Fruit fly (Drosophila melanogaster) whole organism, wandering third instar larva: Measurements from ENCODE around the gene eIF3i.
A peak's percentile ranks its signal among the peaks of the same experiment; 100 is the strongest.

Source experiments
- Abd-B ChIP-seq: fragments of >200 bp; optimal IDR thresholded peaks from 2 replicates; lab custom pipeline; 2017; ENCODE audit warnings: missing biosample characterization, missing genetic modification characterization
- CG32264 ChIP-seq: fragments of 200-800 bp; sonication (Bioruptor generic); optimal IDR thresholded peaks from 2 replicates; lab custom pipeline; 2016; ENCODE audit warnings: missing biosample characterization, missing genetic modification characterization
- CG9705 ChIP-seq: fragments of 200-800 bp; sonication (Bioruptor generic); optimal IDR thresholded peaks from 2 replicates; lab custom pipeline; 2018; ENCODE audit warnings: missing biosample characterization, mild to moderate bottlenecking, missing genetic modification characterization
- CrebA ChIP-seq: fragments of 200-800 bp; sonication (Bioruptor generic); optimal IDR thresholded peaks from 2 replicates; lab custom pipeline; 2016; ENCODE audit warnings: missing biosample characterization, mild to moderate bottlenecking, missing genetic modification characterization, borderline replicate concordance
- Dfd ChIP-seq: fragments of >200 bp; optimal IDR thresholded peaks from 2 replicates; lab custom pipeline; 2017; ENCODE audit warnings: missing biosample characterization, missing genetic modification characterization
- Dif ChIP-seq: fragments of 200-275, 200-300 bp; sonication (Bioruptor generic); optimal IDR thresholded peaks from 2 replicates; lab custom pipeline; 2018; ENCODE audit warnings: missing biosample characterization, missing genetic modification characterization; ENCODE audit not compliant: partially characterized antibody
- GATAd ChIP-seq: sonication (Bioruptor generic); optimal IDR thresholded peaks from 2 replicates; lab custom pipeline; 2016; ENCODE audit warnings: missing biosample characterization, missing genetic modification characterization
- HLH106 ChIP-seq: fragments of 200-800 bp; optimal IDR thresholded peaks from 3 replicates; lab custom pipeline; 2019; ENCODE audit warnings: missing biosample characterization, mild to moderate bottlenecking, missing genetic modification characterization, moderate library complexity
- Hnf4 ChIP-seq: fragments of 200-800 bp; sonication (Bioruptor generic); optimal IDR thresholded peaks from 2 replicates; lab custom pipeline; 2016; ENCODE audit warnings: missing biosample characterization, mild to moderate bottlenecking, missing genetic modification characterization
- Hr78 ChIP-seq: fragments of >200 bp; optimal IDR thresholded peaks from 2 replicates; lab custom pipeline; 2017; ENCODE audit warnings: missing biosample characterization, missing genetic modification characterization
- Hr83 ChIP-seq: fragments of 200-300 bp; sonication (Bioruptor generic); optimal IDR thresholded peaks from 2 replicates; lab custom pipeline; 2016; ENCODE audit warnings: missing biosample characterization, mild to moderate bottlenecking, missing genetic modification characterization, moderate library complexity; ENCODE audit not compliant: poor library complexity, severe bottlenecking
- Jra ChIP-seq: sonication (Bioruptor generic); optimal IDR thresholded peaks from 2 replicates; lab custom pipeline; 2016; ENCODE audit warnings: missing biosample characterization, missing genetic modification characterization
- Mio ChIP-seq: sonication (Bioruptor generic); optimal IDR thresholded peaks from 2 replicates; lab custom pipeline; 2016; ENCODE audit warnings: missing biosample characterization, missing genetic modification characterization
- Myc ChIP-seq: fragments of >200 bp; optimal IDR thresholded peaks from 2 replicates; lab custom pipeline; 2017
- N ChIP-seq: fragments of >200 bp; optimal IDR thresholded peaks from 2 replicates; lab custom pipeline; 2018; ENCODE audit warnings: missing biosample characterization, missing external identifiers, missing genetic modification characterization
- OdsH ChIP-seq: fragments of 200-800 bp; sonication (Bioruptor generic); optimal IDR thresholded peaks from 2 replicates; lab custom pipeline; 2016; ENCODE audit warnings: missing biosample characterization, mild to moderate bottlenecking, missing genetic modification characterization
- Rel ChIP-seq, 2 experiments: fragments of 200-800 bp; sonication (Bioruptor generic) in 1 of 2; optimal IDR thresholded peaks; 2 replicates in 1 of 2; 3 replicates in 1 of 2; lab custom pipeline; 2016 to 2019; ENCODE audit warnings: mild to moderate bottlenecking in 2 of 2, missing biosample characterization in 2 of 2, missing genetic modification characterization in 2 of 2, moderate library complexity in 1 of 2
- Sp1 ChIP-seq: fragments of 200-800 bp; sonication (Bioruptor generic); optimal IDR thresholded peaks from 3 replicates; lab custom pipeline; 2019; ENCODE audit warnings: missing biosample characterization, mild to moderate bottlenecking, missing genetic modification characterization, moderate library complexity
- Vsx2 ChIP-seq: fragments of 200-300, 225-300 bp; sonication (Bioruptor generic); optimal IDR thresholded peaks from 2 replicates; lab custom pipeline; 2018; ENCODE audit warnings: missing biosample characterization, missing genetic modification characterization; ENCODE audit not compliant: partially characterized antibody
- br ChIP-seq: fragments of 200-800 bp; sonication (Bioruptor generic); optimal IDR thresholded peaks from 2 replicates; lab custom pipeline; 2016; ENCODE audit warnings: missing biosample characterization, missing genetic modification characterization
- brk ChIP-seq: fragments of 200-800 bp; sonication (Bioruptor generic); optimal IDR thresholded peaks from 2 replicates; lab custom pipeline; 2016; ENCODE audit warnings: missing biosample characterization, mild to moderate bottlenecking, missing genetic modification characterization
- dl ChIP-seq, 2 experiments: fragments of 175-275, 200-275 bp in 1 of 2; fragments of 200-275 bp in 1 of 2; sonication (Bioruptor generic); optimal IDR thresholded peaks; lab custom pipeline; 2018; ENCODE audit warnings: mild to moderate bottlenecking in 2 of 2, missing biosample characterization in 2 of 2, missing genetic modification characterization in 2 of 2, moderate library complexity in 2 of 2; ENCODE audit not compliant: partially characterized antibody in 2 of 2, insufficient read depth in 1 of 2
- dmrt93B ChIP-seq: fragments of 200-800 bp; sonication (Bioruptor generic); optimal IDR thresholded peaks from 2 replicates; lab custom pipeline; 2018; ENCODE audit warnings: missing biosample characterization, mild to moderate bottlenecking, missing genetic modification characterization
- dsf ChIP-seq: sonication (Bioruptor generic); optimal IDR thresholded peaks from 2 replicates; lab custom pipeline; 2016; ENCODE audit warnings: missing biosample characterization, missing genetic modification characterization, borderline replicate concordance
- ey ChIP-seq: fragments of 200-800 bp; sonication (Bioruptor generic); optimal IDR thresholded peaks from 2 replicates; lab custom pipeline; 2016; ENCODE audit warnings: missing biosample characterization, missing genetic modification characterization
- foxo ChIP-seq, 2 experiments: fragments of 200-800 bp; sonication (Bioruptor generic); optimal IDR thresholded peaks; 2 replicates in 1 of 2; 3 replicates in 1 of 2; lab custom pipeline; 2016 to 2017; ENCODE audit warnings: missing biosample characterization in 2 of 2, missing genetic modification characterization in 2 of 2
- fru ChIP-seq: fragments of 200-800 bp; sonication (Bioruptor generic); optimal IDR thresholded peaks from 3 replicates; lab custom pipeline; 2016; ENCODE audit warnings: missing biosample characterization, mild to moderate bottlenecking, missing genetic modification characterization
- h ChIP-seq: fragments of 200-800 bp; sonication (Bioruptor generic); optimal IDR thresholded peaks from 3 replicates; lab custom pipeline; 2016; ENCODE audit warnings: missing biosample characterization, mild to moderate bottlenecking, missing genetic modification characterization
- jim ChIP-seq: fragments of 175-275, 200-325 bp; sonication (Bioruptor generic); optimal IDR thresholded peaks from 2 replicates; lab custom pipeline; 2016; ENCODE audit warnings: missing biosample characterization, mild to moderate bottlenecking, missing genetic modification characterization
- lola ChIP-seq: fragments of >200 bp; optimal IDR thresholded peaks from 2 replicates; lab custom pipeline; 2017; ENCODE audit warnings: missing biosample characterization, missing genetic modification characterization
- pan ChIP-seq: fragments of >200 bp; optimal IDR thresholded peaks from 2 replicates; lab custom pipeline; 2017
- psq ChIP-seq: fragments of 200-800 bp; sonication (Bioruptor generic); optimal IDR thresholded peaks from 3 replicates; lab custom pipeline; 2017; ENCODE audit warnings: missing biosample characterization, mild to moderate bottlenecking, missing genetic modification characterization, moderate library complexity
- rgr ChIP-seq: fragments of 200-800 bp; sonication (Bioruptor generic); optimal IDR thresholded peaks from 3 replicates; lab custom pipeline; 2016; ENCODE audit warnings: missing biosample characterization, mild to moderate bottlenecking, missing genetic modification characterization
- sage ChIP-seq: fragments of 200-800 bp; sonication (Bioruptor generic); optimal IDR thresholded peaks from 2 replicates; lab custom pipeline; 2016; ENCODE audit warnings: missing biosample characterization, mild to moderate bottlenecking, missing genetic modification characterization
- sv ChIP-seq: fragments of 200-800 bp; sonication (Bioruptor generic); optimal IDR thresholded peaks from 3 replicates; lab custom pipeline; 2016; ENCODE audit warnings: missing biosample characterization, missing genetic modification characterization
- tai ChIP-seq: sonication (Bioruptor generic); optimal IDR thresholded peaks from 2 replicates; lab custom pipeline; 2016; ENCODE audit warnings: missing biosample characterization, missing genetic modification characterization
- usp ChIP-seq: fragments of >200 bp; optimal IDR thresholded peaks from 2 replicates; lab custom pipeline; 2017; ENCODE audit warnings: missing biosample characterization, missing genetic modification characterization
- woc ChIP-seq: sonication (Bioruptor generic); optimal IDR thresholded peaks from 2 replicates; lab custom pipeline; 2016; ENCODE audit warnings: missing biosample characterization, mild to moderate bottlenecking, missing genetic modification characterization

Gene eIF3i

dm6 chr2L:5009306-5010030, 41.9 kb upstream of the eIF3i start, which contains the start of gene Rtnl1:
Rtnl1 (minus strand) TSS chr2L:5009720.
- TF ChIP-seq psq (GFP tag; lab: Kevin White, UChicago) (no peak), Dif (GFP tag; lab: Kevin White, UChicago) (peak; percentile 57), Jra (peak; percentile 65), ey (GFP tag; lab: Kevin White, UChicago) (no peak), usp (GFP tag; lab: Kevin White, UChicago) (no peak), CG32264 (GFP tag; lab: Kevin White, UChicago) (no peak), dsf (no peak), fru (GFP tag; lab: Kevin White, UChicago) (peak; percentile 23), Hnf4 (GFP tag; lab: Kevin White, UChicago) (no peak), tai (GFP tag; lab: Kevin White, UChicago) (no peak), OdsH (GFP tag; lab: Kevin White, UChicago) (no peak), Rel (GFP tag; optimal IDR thresholded peaks at IDR 0.05; lab: Kevin White, UChicago) (no peak), Rel (tag; optimal IDR thresholded peaks at IDR 0.05; lab: Kevin White, UChicago) (peak; percentile 57), pan (lab: Kevin White, UChicago) (no peak), brk (GFP tag; lab: Kevin White, UChicago) (no peak), CG9705 (GFP tag; lab: Kevin White, UChicago) (peak; percentile 12), Sp1 (GFP tag; lab: Kevin White, UChicago) (peak; percentile 54), Abd-B (no peak), jim (GFP tag; lab: Kevin White, UChicago) (no peak), N (GFP tag; lab: Kevin White, UChicago) (no peak), Mio (GFP tag; lab: Kevin White, UChicago) (no peak), br (GFP tag; lab: Kevin White, UChicago) (peak; percentile 29), h (GFP tag; lab: Kevin White, UChicago) (peak; percentile 60), Hr78 (GFP tag; lab: Kevin White, UChicago) (no peak), Vsx2 (GFP tag; lab: Kevin White, UChicago) (no peak), sv (GFP tag; lab: Kevin White, UChicago) (no peak), GATAd (GFP tag; lab: Kevin White, UChicago) (no peak), foxo (GFP tag; optimal IDR thresholded peaks at IDR 0.05; lab: Kevin White, UChicago) (peak in 1 of 2 experiments; percentile 27), lola (GFP tag; lab: Kevin White, UChicago) (no peak), woc (GFP tag; lab: Kevin White, UChicago) (no peak), dl (GFP tag; optimal IDR thresholded peaks at IDR 0.05; lab: Kevin White, UChicago; ENCODE audit: insufficient read depth in 1 of 2, partially characterized antibody in 2 of 2) (no peak), sage (no peak), Myc (lab: Kevin White, UChicago) (peak; percentile 92), Hr83 (peak; percentile 78), CrebA (GFP tag; lab: Kevin White, UChicago) (no peak), dmrt93B (GFP tag; lab: Kevin White, UChicago) (no peak), Dfd (GFP tag; lab: Kevin White, UChicago) (no peak), HLH106 (tag; lab: Kevin White, UChicago) (peak; percentile 17), rgr (GFP tag; lab: Kevin White, UChicago) (peak; percentile 69)

DNA sequence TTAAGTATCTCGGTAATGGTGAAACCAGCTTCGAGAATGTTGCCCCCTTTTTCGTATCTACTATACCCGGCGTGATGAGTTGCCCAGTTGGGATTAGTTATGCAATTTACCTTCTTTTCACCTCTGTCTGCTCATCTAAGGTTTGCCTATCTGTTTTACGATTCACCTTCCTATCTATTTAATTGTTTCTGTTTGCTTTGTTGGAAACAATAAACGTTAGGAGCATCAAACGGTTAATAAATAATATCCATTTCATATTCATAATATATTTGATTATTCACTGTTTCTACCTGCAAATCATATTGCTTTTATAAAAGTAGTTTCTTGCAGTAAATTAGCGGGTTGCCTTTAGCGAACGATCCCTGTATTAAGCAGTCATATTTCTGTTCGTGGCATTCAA, 39.7 kb upstream of the eIF3i start:
- no peak for TF ChIP-seq Abd-B
- no peak for TF ChIP-seq fru (GFP tag; lab: Kevin White, UChicago)
- TF ChIP-seq OdsH (GFP tag; lab: Kevin White, UChicago) = peak; percentile 16
- TF ChIP-seq br (GFP tag; lab: Kevin White, UChicago) = peak; percentile 17
- peak; percentile 9 for TF ChIP-seq rgr (GFP tag; lab: Kevin White, UChicago)
- no peak for TF ChIP-seq lola (GFP tag; lab: Kevin White, UChicago)
- no peak for TF ChIP-seq tai (GFP tag; lab: Kevin White, UChicago)
- TF ChIP-seq foxo (GFP tag; optimal IDR thresholded peaks at IDR 0.05; lab: Kevin White, UChicago) = peak in 1 of 2 experiments; percentile 6
- no peak for TF ChIP-seq CrebA (GFP tag; lab: Kevin White, UChicago)
- TF ChIP-seq Rel (GFP tag; optimal IDR thresholded peaks at IDR 0.05; lab: Kevin White, UChicago) = no peak
- TF ChIP-seq Rel (tag; optimal IDR thresholded peaks at IDR 0.05; lab: Kevin White, UChicago) = peak; percentile 15
